Worm (Caenorhabditis elegans) whole organism, L2 larva: ENCODE data around the gene T16D1.1.

Experiments used
- C34F6.9 ChIP-seq: fragments of 150-350 bp; optimal IDR thresholded peaks from 2 replicates; lab custom pipeline; 2014; ENCODE audit warnings: missing biosample characterization, missing genetic modification characterization
- F13H6.1 ChIP-seq: sonication (generic microtip); optimal IDR thresholded peaks from 2 replicates; lab custom pipeline; 2016; ENCODE audit warnings: missing genetic modification characterization, missing compliant biosample characterization
- R02D3.7 ChIP-seq: fragments of 150-350 bp; optimal IDR thresholded peaks from 2 replicates; lab custom pipeline; 2014; ENCODE audit warnings: missing biosample characterization, missing genetic modification characterization
- Y55F3AM.14 ChIP-seq: fragments of 200-800 bp; sonication (Bioruptor generic); optimal IDR thresholded peaks from 2 replicates; lab custom pipeline; 2018; ENCODE audit warnings: mild to moderate bottlenecking, missing genetic modification characterization, missing compliant biosample characterization
- ZK546.5 ChIP-seq: sonication (generic microtip); optimal IDR thresholded peaks from 2 replicates; lab custom pipeline; 2017; ENCODE audit warnings: missing biosample characterization, missing genetic modification characterization
- alr-1 ChIP-seq: fragments of 150-350 bp; optimal IDR thresholded peaks from 2 replicates; lab custom pipeline; 2014; ENCODE audit warnings: missing biosample characterization, missing genetic modification characterization
- aly-2 ChIP-seq: fragments of 150-350 bp; optimal IDR thresholded peaks from 2 replicates; lab custom pipeline; 2014; ENCODE audit warnings: missing biosample characterization, missing genetic modification characterization
- ama-1 ChIP-seq: fragments of 150-350 bp; optimal IDR thresholded peaks from 2 replicates; lab custom pipeline; 2018; ENCODE audit warnings: inconsistent platforms
- blmp-1 ChIP-seq: sonication (generic microtip); optimal IDR thresholded peaks from 2 replicates; lab custom pipeline; 2017; ENCODE audit warnings: missing genetic modification characterization, mild to moderate bottlenecking, missing compliant biosample characterization, antibody characterized with exemption, moderate library complexity; ENCODE audit not compliant: insufficient read depth
- ceh-82 ChIP-seq: fragments of 150-350 bp; optimal IDR thresholded peaks from 2 replicates; lab custom pipeline; 2014; ENCODE audit warnings: missing biosample characterization, missing genetic modification characterization
- crh-2 ChIP-seq: sonication (generic microtip); optimal IDR thresholded peaks from 2 replicates; lab custom pipeline; 2017; ENCODE audit warnings: missing biosample characterization, missing genetic modification characterization
- dmd-4 ChIP-seq: sonication (generic microtip); optimal IDR thresholded peaks from 2 replicates; lab custom pipeline; 2017; ENCODE audit warnings: missing biosample characterization, missing genetic modification characterization
- egl-27 ChIP-seq: sonication (generic microtip); optimal IDR thresholded peaks from 3 replicates; lab custom pipeline; 2017; ENCODE audit warnings: missing biosample characterization, missing genetic modification reagents, missing genetic modification characterization
- elt-1 ChIP-seq: fragments of 150-350 bp; optimal IDR thresholded peaks from 2 replicates; lab custom pipeline; 2014; ENCODE audit warnings: missing biosample characterization, missing genetic modification characterization
- elt-3 ChIP-seq: sonication (generic microtip); optimal IDR thresholded peaks from 2 replicates; lab custom pipeline; 2017; ENCODE audit warnings: missing biosample characterization, missing genetic modification characterization
- fos-1 ChIP-seq: fragments of 150-350 bp; optimal IDR thresholded peaks from 2 replicates; lab custom pipeline; 2014; ENCODE audit warnings: missing biosample characterization, missing genetic modification characterization
- gmeb-1 ChIP-seq: fragments of 150-350 bp; optimal IDR thresholded peaks from 2 replicates; lab custom pipeline; 2014; ENCODE audit warnings: missing biosample characterization, missing genetic modification characterization
- lin-11 ChIP-seq: fragments of 150-350 bp; sonication (generic microtip); optimal IDR thresholded peaks from 2 replicates; lab custom pipeline; 2014; ENCODE audit warnings: missing biosample characterization, missing genetic modification characterization, inconsistent platforms, mixed read lengths
- lin-13 ChIP-seq: fragments of 150-350 bp; optimal IDR thresholded peaks from 2 replicates; lab custom pipeline; 2014; ENCODE audit warnings: missing biosample characterization, missing genetic modification reagents, missing genetic modification characterization
- lin-39 ChIP-seq: fragments of 150-350 bp; optimal IDR thresholded peaks from 2 replicates; lab custom pipeline; 2014; ENCODE audit warnings: missing biosample characterization, missing genetic modification reagents, missing genetic modification characterization
- lsy-2 ChIP-seq, 2 experiments: fragments of 150-350 bp in 1 of 2; sonication (generic microtip) in 1 of 2; optimal IDR thresholded peaks; 2 replicates each; lab custom pipeline; 2014 to 2017; ENCODE audit warnings: missing biosample characterization in 2 of 2, missing genetic modification characterization in 2 of 2
- mab-5 ChIP-seq: fragments of 150-350 bp; optimal IDR thresholded peaks from 2 replicates; lab custom pipeline; 2014; ENCODE audit warnings: missing biosample characterization, missing genetic modification characterization
- mbf-1 ChIP-seq: sonication (generic microtip); optimal IDR thresholded peaks from 2 replicates; lab custom pipeline; 2017; ENCODE audit warnings: missing biosample characterization, missing genetic modification characterization
- mdl-1 ChIP-seq, 2 experiments: fragments of 150-350 bp in 1 of 2; sonication (generic microtip) in 1 of 2; optimal IDR thresholded peaks; 2 replicates each; lab custom pipeline; 2017; ENCODE audit warnings: missing biosample characterization in 2 of 2, missing genetic modification characterization in 2 of 2
- nhr-10 ChIP-seq: sonication (generic microtip); optimal IDR thresholded peaks from 2 replicates; lab custom pipeline; 2017; ENCODE audit warnings: missing biosample characterization, missing genetic modification characterization
- nhr-11 ChIP-seq: fragments of 150-350 bp; optimal IDR thresholded peaks from 2 replicates; lab custom pipeline; 2014; ENCODE audit warnings: missing biosample characterization, missing genetic modification characterization
- nhr-12 ChIP-seq: fragments of 150-350 bp; optimal IDR thresholded peaks from 2 replicates; lab custom pipeline; 2014; ENCODE audit warnings: missing biosample characterization, missing genetic modification characterization
- nhr-129 ChIP-seq: fragments of 150-350 bp; optimal IDR thresholded peaks from 2 replicates; lab custom pipeline; 2014; ENCODE audit warnings: missing biosample characterization, missing genetic modification characterization
- nhr-21 ChIP-seq: fragments of 150-350 bp; optimal IDR thresholded peaks from 2 replicates; lab custom pipeline; 2014; ENCODE audit warnings: missing biosample characterization, missing genetic modification characterization
- nhr-23 ChIP-seq: fragments of 150-350 bp; optimal IDR thresholded peaks from 2 replicates; lab custom pipeline; 2014; ENCODE audit warnings: missing biosample characterization, missing genetic modification reagents, missing genetic modification characterization
- nhr-237 ChIP-seq: fragments of 150-350 bp; optimal IDR thresholded peaks from 2 replicates; lab custom pipeline; 2014; ENCODE audit warnings: missing biosample characterization, missing genetic modification characterization
- nhr-25 ChIP-seq: fragments of 150-350 bp; sonication (generic microtip); optimal IDR thresholded peaks from 3 replicates; lab custom pipeline; 2014; ENCODE audit warnings: missing biosample characterization, missing genetic modification characterization
- nhr-6 ChIP-seq: fragments of 150-350 bp; optimal IDR thresholded peaks from 2 replicates; lab custom pipeline; 2014; ENCODE audit warnings: missing biosample characterization, missing genetic modification characterization
- peb-1 ChIP-seq: fragments of 150-350 bp; optimal IDR thresholded peaks from 2 replicates; lab custom pipeline; 2014; ENCODE audit warnings: missing biosample characterization, missing genetic modification characterization
- sem-4 ChIP-seq: fragments of 150-350 bp; optimal IDR thresholded peaks from 2 replicates; lab custom pipeline; 2014; ENCODE audit warnings: missing biosample characterization, missing genetic modification reagents, missing genetic modification characterization
- skn-1 ChIP-seq: sonication (generic microtip); optimal IDR thresholded peaks from 2 replicates; lab custom pipeline; 2017; ENCODE audit warnings: missing biosample characterization, missing genetic modification characterization
- sma-3 ChIP-seq: sonication (generic microtip); optimal IDR thresholded peaks from 2 replicates; lab custom pipeline; 2016; ENCODE audit warnings: missing genetic modification reagents, missing genetic modification characterization, missing compliant biosample characterization
- sma-9 ChIP-seq, 2 experiments: fragments of 150-350 bp in 1 of 2; sonication (generic microtip) in 1 of 2; optimal IDR thresholded peaks; 2 replicates each; lab custom pipeline; 2014 to 2016; ENCODE audit warnings: missing genetic modification characterization in 2 of 2, mild to moderate bottlenecking in 1 of 2, missing biosample characterization in 1 of 2, missing compliant biosample characterization in 1 of 2, missing genetic modification reagents in 1 of 2, moderate library complexity in 1 of 2
- unc-39 ChIP-seq: fragments of 150-350 bp; optimal IDR thresholded peaks from 2 replicates; lab custom pipeline; 2014; ENCODE audit warnings: missing biosample characterization, missing genetic modification characterization
- unc-55 ChIP-seq: fragments of 150-350 bp; sonication (generic microtip); optimal IDR thresholded peaks from 3 replicates; lab custom pipeline; 2014; ENCODE audit warnings: missing biosample characterization, missing genetic modification reagents, missing genetic modification characterization
- unc-62 ChIP-seq: fragments of 150-350 bp; optimal IDR thresholded peaks from 2 replicates; lab custom pipeline; 2014; ENCODE audit warnings: missing biosample characterization, missing genetic modification reagents, missing genetic modification characterization
- ztf-1 ChIP-seq: fragments of 200-800 bp; sonication (Bioruptor generic); conservative IDR thresholded peaks from 2 replicates; pipeline ENCODE4 v1.3.6; 2022; ENCODE audit warnings: missing genetic modification characterization, missing compliant biosample characterization
- ztf-4 ChIP-seq: fragments of 150-350 bp; optimal IDR thresholded peaks from 2 replicates; lab custom pipeline; 2014; ENCODE audit warnings: missing biosample characterization, missing genetic modification characterization

Gene T16D1.1

DNA sequence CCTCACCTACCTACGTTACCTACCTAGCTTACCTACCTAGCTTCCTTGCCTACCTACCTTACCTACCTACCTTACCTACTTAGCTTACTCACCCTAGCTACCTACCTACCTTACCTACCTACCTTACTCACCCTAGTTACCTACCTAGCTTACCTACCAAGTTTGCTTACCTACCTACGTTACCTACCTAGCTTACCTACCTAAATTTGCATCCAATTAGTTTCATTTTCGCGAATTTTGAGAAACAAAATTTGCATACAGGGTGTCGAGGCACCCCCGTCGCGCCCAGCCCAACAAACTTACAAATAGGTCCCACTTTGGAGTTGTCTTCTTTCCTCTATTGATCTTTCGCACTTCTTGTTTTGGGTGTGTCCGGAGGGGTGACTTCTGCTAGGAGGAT, 27.5 kb upstream of the T16D1.1 start:
- TF ChIP-seq ceh-82 (tag; lab: Kevin White, UChicago), result no peak
- no peak for TF ChIP-seq lin-13 (GFP tag; lab: Kevin White, UChicago)
- TF ChIP-seq mdl-1 (tag; optimal IDR thresholded peaks at IDR 0.05; lab: Kevin White, UChicago), result no peak
- no peak for TF ChIP-seq elt-3 (tag; lab: Kevin White, UChicago)
- TF ChIP-seq lin-39 (tag; lab: Kevin White, UChicago), result no peak
- TF ChIP-seq nhr-11 (tag; lab: Kevin White, UChicago), result no peak
- no peak for TF ChIP-seq blmp-1 (tag; lab: Kevin White, UChicago)
- TF ChIP-seq unc-55 (GFP tag; lab: Kevin White, UChicago), result no peak
- no peak for TF ChIP-seq ztf-4 (tag; lab: Kevin White, UChicago)
- TF ChIP-seq crh-2, result no peak
- TF ChIP-seq ztf-1 (GFP tag; lab: Robert Waterston, UW), result no peak
- no peak for TF ChIP-seq sma-3 (GFP tag; lab: Kevin White, UChicago)
- no peak for TF ChIP-seq skn-1 (tag; lab: Kevin White, UChicago)
- no peak for TF ChIP-seq egl-27 (tag; lab: Kevin White, UChicago)
- no peak for TF ChIP-seq mab-5 (tag; lab: Kevin White, UChicago)
- no peak for TF ChIP-seq unc-62 (GFP tag; lab: Kevin White, UChicago)
- no peak for TF ChIP-seq ama-1 (lab: Kevin White, UChicago)
- no peak for TF ChIP-seq alr-1
- TF ChIP-seq sem-4, result no peak
- TF ChIP-seq nhr-21, result no peak
- TF ChIP-seq, all 48 proteins: peak for 0

DNA sequence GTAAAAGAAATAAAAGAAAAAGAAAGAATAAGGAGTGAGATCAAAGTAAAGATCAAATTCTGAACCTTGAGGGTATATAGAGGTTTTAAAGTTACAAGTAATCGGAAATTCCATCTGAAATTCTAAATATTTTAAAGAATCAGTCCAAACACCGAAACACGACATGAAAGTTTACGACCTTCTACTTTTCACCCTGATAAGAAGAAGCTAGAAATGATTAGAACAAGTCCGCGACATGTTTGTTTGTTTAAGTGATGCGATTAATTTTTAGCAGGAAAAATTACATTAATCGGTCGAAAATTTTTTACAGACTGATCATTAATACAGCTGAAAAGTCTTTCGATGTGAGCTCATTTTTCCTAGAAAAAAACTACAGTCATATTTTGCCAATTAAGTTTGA, 23.2 kb upstream of the T16D1.1 start:
- no peak for TF ChIP-seq F13H6.1 (tag; lab: Kevin White, UChicago)
- TF ChIP-seq lin-39 (tag; lab: Kevin White, UChicago), result no peak
- no peak for TF ChIP-seq egl-27 (tag; lab: Kevin White, UChicago)
- TF ChIP-seq ceh-82 (tag; lab: Kevin White, UChicago), result no peak
- no peak for TF ChIP-seq crh-2
- peak; percentile 53 for TF ChIP-seq fos-1

DNA sequence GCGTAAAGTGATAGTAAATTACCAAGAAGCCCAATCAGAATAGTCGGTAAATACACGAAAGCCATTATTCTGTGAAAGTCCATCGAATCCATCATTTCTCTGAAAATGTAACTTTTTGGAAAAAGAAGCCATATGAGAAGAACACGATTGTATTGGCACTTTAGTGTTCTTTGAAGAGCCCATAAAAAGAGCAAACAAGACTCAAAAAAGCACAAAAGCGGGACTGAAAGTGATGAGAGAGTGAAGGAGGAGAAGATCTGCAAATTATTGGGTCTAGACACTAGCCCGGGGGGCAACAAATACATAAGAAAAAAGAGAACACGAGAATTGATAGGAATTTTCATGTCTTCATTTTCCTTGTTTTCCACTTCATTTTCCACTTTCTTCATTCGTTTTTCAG, 14.0 kb upstream of the T16D1.1 start, which contains the start of gene frpr-4:
Gene frpr-4 (minus strand): TSS at position 101 of the 400 bp plus-strand sequence.
- TF ChIP-seq C34F6.9 (no peak), gmeb-1 (tag; lab: Kevin White, UChicago) (no peak)

DNA sequence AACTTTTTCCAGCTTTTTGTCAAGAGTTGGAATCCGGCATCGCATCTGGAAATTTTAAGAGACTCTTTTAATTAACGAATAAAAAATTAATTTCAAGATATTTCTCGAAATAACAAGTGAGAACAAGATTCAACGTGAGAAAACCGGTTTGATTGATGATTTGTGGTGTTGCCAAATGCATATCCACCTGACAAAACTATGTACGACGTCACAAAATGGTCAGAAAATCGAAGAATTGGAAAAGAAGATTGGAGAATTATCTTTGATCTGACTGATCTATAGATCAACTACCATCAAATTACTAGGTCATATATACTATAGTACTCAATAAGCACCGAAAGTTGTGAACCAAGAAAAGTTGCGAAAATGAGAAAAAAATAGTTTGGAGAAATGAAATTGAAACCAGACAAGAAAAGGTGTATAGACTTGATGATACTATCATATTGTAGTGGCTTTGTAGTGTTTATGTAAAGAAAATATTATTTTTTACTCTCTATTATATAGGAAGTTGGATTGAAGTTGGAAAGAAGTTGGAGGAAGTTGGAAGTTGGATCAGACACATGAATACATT, 5.4 kb upstream of the T16D1.1 start, which contains the start of gene ptr-6:
Gene ptr-6 (minus strand): TSS at position 47 of the 571 bp plus-strand sequence.
- TF ChIP-seq nhr-12 (tag; lab: Kevin White, UChicago) (no peak), ZK546.5 (tag; lab: Kevin White, UChicago) (no peak), nhr-237 (no peak), lsy-2 (tag; optimal IDR thresholded peaks at IDR 0.05; lab: Kevin White, UChicago) (no peak), ceh-82 (tag; lab: Kevin White, UChicago) (no peak), lin-11 (tag; lab: Kevin White, UChicago) (no peak), mbf-1 (tag; lab: Kevin White, UChicago) (no peak), blmp-1 (tag; lab: Kevin White, UChicago) (no peak), fos-1 (no peak), C34F6.9 (no peak), nhr-21 (peak; percentile 44), lin-39 (tag; lab: Kevin White, UChicago) (no peak), sma-9 (GFP tag; optimal IDR thresholded peaks at IDR 0.05; lab: Kevin White, UChicago) (peak; percentile 66), sma-9 (tag; optimal IDR thresholded peaks at IDR 0.05; lab: Kevin White, UChicago) (no peak), R02D3.7 (no peak), mdl-1 (tag; optimal IDR thresholded peaks at IDR 0.05; lab: Kevin White, UChicago) (no peak), sem-4 (no peak), nhr-23 (no peak), sma-3 (GFP tag; lab: Kevin White, UChicago) (peak; percentile 31), nhr-6 (tag; lab: Kevin White, UChicago) (no peak), nhr-10 (tag; lab: Kevin White, UChicago) (no peak), nhr-11 (tag; lab: Kevin White, UChicago) (no peak), ama-1 (lab: Kevin White, UChicago) (no peak), elt-1 (tag; lab: Kevin White, UChicago) (no peak), skn-1 (tag; lab: Kevin White, UChicago) (no peak), unc-39 (no peak), nhr-129 (tag; lab: Kevin White, UChicago) (no peak), egl-27 (tag; lab: Kevin White, UChicago) (no peak), nhr-25 (peak; percentile 61), dmd-4 (tag; lab: Kevin White, UChicago) (no peak), crh-2 (peak; percentile 0), aly-2 (tag; lab: Kevin White, UChicago) (no peak), mab-5 (tag; lab: Kevin White, UChicago) (no peak), ztf-4 (tag; lab: Kevin White, UChicago) (no peak), Y55F3AM.14 (GFP tag; lab: Kevin White, UChicago) (no peak), peb-1 (no peak), F13H6.1 (tag; lab: Kevin White, UChicago) (no peak), ztf-1 (GFP tag; lab: Robert Waterston, UW) (no peak), elt-3 (tag; lab: Kevin White, UChicago) (no peak)
